Worm (Caenorhabditis elegans): ENCODE data around the gene clu-1.

Gene clu-1

DNA sequence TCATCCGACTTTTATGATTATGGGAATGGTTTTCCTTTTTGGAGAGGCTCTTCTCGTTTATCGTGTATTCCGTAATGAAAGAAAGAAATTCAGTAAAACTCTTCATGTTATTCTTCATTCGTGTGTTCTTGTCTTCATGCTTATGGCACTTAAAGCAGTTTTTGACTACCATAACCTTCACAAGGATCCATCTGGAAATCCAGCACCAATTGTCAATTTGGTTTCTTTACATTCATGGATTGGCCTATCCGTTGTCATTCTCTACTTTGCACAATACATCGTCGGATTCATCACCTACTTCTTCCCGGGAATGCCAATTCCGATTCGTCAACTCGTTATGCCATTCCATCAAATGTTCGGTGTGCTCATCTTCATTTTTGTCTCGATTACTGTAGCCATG is 9.6 kb downstream of the clu-1 start (continued):
- no peak for TF ChIP-seq zfh-2 (GFP tag; conservative IDR thresholded peaks at IDR 0.05)

DNA sequence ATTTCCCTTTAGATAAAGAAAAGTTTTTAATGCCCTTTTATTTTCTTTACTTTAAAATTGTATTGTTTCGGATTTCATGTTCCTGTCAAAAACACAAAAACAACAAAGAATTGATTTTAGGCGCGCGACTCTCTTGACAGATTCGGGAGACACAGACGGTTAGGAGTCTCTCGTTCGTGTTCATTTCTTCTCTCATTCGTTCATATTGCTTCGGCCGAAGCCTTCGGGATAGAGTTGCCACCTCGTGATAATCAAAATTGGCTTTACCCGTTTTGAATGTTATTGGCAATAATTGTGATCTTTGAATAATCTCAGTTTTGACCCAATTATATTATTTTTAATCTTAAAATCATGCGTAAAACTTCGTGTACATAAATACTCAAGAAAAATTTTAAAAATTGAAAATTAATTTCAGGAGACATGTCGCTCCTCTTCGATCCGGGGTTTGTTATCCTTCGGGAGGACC is 10.2 kb downstream of the clu-1 start, which contains the start of gene F55H2.5:
Gene F55H2.5, plus strand, starts transcription at position 416 of the 466 bp plus-strand sequence.
- peak; percentile 14; the same call in 1 of the 2 replicates for TF ChIP-seq hmg-1.2 (GFP tag; IDR thresholded peaks at IDR 0.05)
- TF ChIP-seq atf-7 (tag; optimal IDR thresholded peaks at IDR 0.05) = no peak
- TF ChIP-seq Y56A3A.18 (GFP tag; IDR thresholded peaks at IDR 0.05) = no peak
- no peak for TF ChIP-seq him-1 (tag; optimal IDR thresholded peaks at IDR 0.05)
- no peak for TF ChIP-seq ztf-22 (GFP tag; optimal IDR thresholded peaks at IDR 0.05)
- TF ChIP-seq tbx-9 (tag; optimal IDR thresholded peaks at IDR 0.05; ENCODE audit: borderline replicate concordance) = no peak
- no peak for TF ChIP-seq let-526 (GFP tag; IDR thresholded peaks at IDR 0.05)
- TF ChIP-seq efl-1 (GFP tag; optimal IDR thresholded peaks at IDR 0.05) = no peak

ce11 chrIII:9509764-9510370 is 11.4 kb downstream of the clu-1 start:
- TF ChIP-seq hmg-20 (GFP tag; IDR thresholded peaks at IDR 0.05) (no peak), athp-1 (tag; optimal IDR thresholded peaks at IDR 0.05) (peak; percentile 7), lag-1 (GFP tag; IDR thresholded peaks at IDR 0.05) (no peak), ztf-26 (tag; optimal IDR thresholded peaks at IDR 0.05) (no peak), lin-26 (GFP tag; IDR thresholded peaks at IDR 0.05) (0 out of 2 replicates have a peak, but pooled peaks have one; percentile 21), rpc-1 (optimal IDR thresholded peaks at IDR 0.05) (no peak), rpc-1 (tag; optimal IDR thresholded peaks at IDR 0.05) (no peak), rec-8 (tag; optimal IDR thresholded peaks at IDR 0.05) (peak in 1 of 2 experiments; percentile 3), Y56A3A.18 (GFP tag; IDR thresholded peaks at IDR 0.05) (0 out of 2 replicates have a peak, but pooled peaks have one; percentile 16), K11D2.4 (GFP tag; IDR thresholded peaks at IDR 0.05) (no peak), mes-4 (tag; optimal IDR thresholded peaks at IDR 0.05) (no peak), ceh-27 (GFP tag; optimal IDR thresholded peaks at IDR 0.05) (peak; percentile 74), F37B4.10 (GFP tag; IDR thresholded peaks at IDR 0.05) (0 out of 2 replicates have a peak, but pooled peaks have one; percentile 54), K12H6.12 (tag; optimal IDR thresholded peaks at IDR 0.05) (peak; percentile 12), chd-7 (tag; optimal IDR thresholded peaks at IDR 0.05) (peak; percentile 65), zfh-2 (GFP tag; conservative IDR thresholded peaks at IDR 0.05) (no peak), attf-5 (GFP tag; optimal IDR thresholded peaks at IDR 0.05) (no peak), nfya-2 (GFP tag; IDR thresholded peaks at IDR 0.05) (no peak), madf-6 (GFP tag; IDR thresholded peaks at IDR 0.05) (peak; percentile 49), ceh-91 (GFP tag; IDR thresholded peaks at IDR 0.05) (no peak), cebp-1 (GFP tag; IDR thresholded peaks at IDR 0.05) (no peak), cebp-1 (tag; optimal IDR thresholded peaks at IDR 0.05) (peak; percentile 45), hmg-1.2 (GFP tag; IDR thresholded peaks at IDR 0.05) (peak; percentile 11), F52B5.7 (tag; optimal IDR thresholded peaks at IDR 0.05) (peak; percentile 73), lsl-1 (GFP tag; optimal IDR thresholded peaks at IDR 0.05) (no peak), ceh-58 (GFP tag; IDR thresholded peaks at IDR 0.05) (no peak), mel-28 (tag; optimal IDR thresholded peaks at IDR 0.05; ENCODE audit: borderline replicate concordance) (no peak), hsf-1 (GFP tag; IDR thresholded peaks at IDR 0.05) (peak; percentile 57; the same call in 1 of the 2 replicates), egrh-3 (GFP tag; IDR thresholded peaks at IDR 0.05) (no peak), unc-62 (GFP tag; optimal IDR thresholded peaks at IDR 0.05) (no peak), Y53G8AR.9 (GFP tag; conservative IDR thresholded peaks at IDR 0.05) (peak; percentile 70), F23B12.7 (tag; optimal IDR thresholded peaks at IDR 0.05; ENCODE audit: insufficient read depth) (no peak), nhr-179 (tag; optimal IDR thresholded peaks at IDR 0.05) (peak; percentile 4), him-1 (tag; optimal IDR thresholded peaks at IDR 0.05) (peak; percentile 38), ztf-6 (GFP tag; IDR thresholded peaks at IDR 0.05) (no peak), ZK185.1 (tag; optimal IDR thresholded peaks at IDR 0.05; ENCODE audit: poor library complexity, severe bottlenecking) (peak; percentile 10), madf-10 (tag; optimal IDR thresholded peaks at IDR 0.05) (peak; percentile 33), F33H1.4 (GFP tag; IDR thresholded peaks at IDR 0.05) (peak; percentile 23; the same call in 1 of the 2 replicates), pbrm-1 (GFP tag; IDR thresholded peaks at IDR 0.05) (peak; percentile 60; the same call in 1 of the 2 replicates)

Measured in whole organism, young adult.